Worm (Caenorhabditis elegans): ENCODE results near the gene sra-35.

- TF ChIP-seq mdt-29 (GFP tag; IDR thresholded peaks at IDR 0.05) (no peak), lin-1 (GFP tag; IDR thresholded peaks at IDR 0.05) (no peak), F49E8.2 (tag; optimal IDR thresholded peaks at IDR 0.05; ENCODE audit: borderline replicate concordance) (no peak), Y105C5A.15 (GFP tag; IDR thresholded peaks at IDR 0.05) (no peak), nhr-48 (tag; optimal IDR thresholded peaks at IDR 0.05) (no peak), unc-130 (GFP tag; optimal IDR thresholded peaks at IDR 0.05) (no peak), snpc-4 (tag; optimal IDR thresholded peaks at IDR 0.05) (no peak), lsy-2 (tag; optimal IDR thresholded peaks at IDR 0.05) (no peak)
Measured at ce11 chrII:4577391-4577790, 49.7 kb upstream of the sra-35 start.

Data from whole organism, L4 larva.